Fruit fly (Drosophila melanogaster) S2 (cell line): ENCODE data around the gene CG17198.

ENCODE experiments used
- CG8478 ChIP-seq: fragments of >200 bp; optimal IDR thresholded peaks from 2 replicates; lab custom pipeline; 2018
- CTCF ChIP-seq, 2 experiments: fragments of >200 bp; optimal IDR thresholded peaks; 2 replicates each; lab custom pipeline; 2018

DNA sequence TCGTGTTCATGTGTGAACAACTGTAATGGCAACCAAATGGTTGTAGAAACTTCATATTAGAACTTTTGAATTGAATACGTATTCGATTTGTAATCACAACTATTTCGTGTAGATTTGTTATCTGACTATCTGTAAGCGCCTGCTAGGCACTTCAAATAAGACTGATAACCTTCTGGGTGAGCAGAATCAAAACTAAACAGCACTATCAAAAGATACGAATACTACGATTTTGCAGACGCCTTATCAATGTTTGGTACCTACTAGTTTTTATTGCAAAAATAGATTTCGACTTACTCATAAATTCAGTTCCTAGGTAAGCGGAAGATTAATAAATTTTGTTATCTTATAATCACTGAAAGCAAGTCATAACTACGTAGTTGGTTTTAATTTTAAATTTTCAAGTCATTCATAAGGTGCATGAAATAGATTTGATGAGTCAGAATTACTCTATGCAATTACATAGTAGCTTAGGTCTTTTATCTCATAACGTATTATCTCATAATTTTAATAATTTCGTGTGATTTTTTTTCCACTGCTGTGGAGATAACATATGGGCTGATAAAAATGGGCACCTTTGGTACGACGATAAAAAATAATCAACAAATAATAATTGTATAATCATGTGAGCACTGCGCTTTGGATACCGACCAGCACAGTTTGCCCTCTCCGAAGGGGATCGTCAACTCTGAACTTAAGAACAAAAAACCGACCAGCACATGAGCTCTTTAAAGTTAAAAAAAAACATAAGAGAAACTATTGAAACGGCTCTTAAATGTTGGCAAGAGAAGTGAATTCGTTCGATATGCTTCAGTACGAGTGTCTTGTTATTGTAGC, 40.0 kb downstream of the CG17198 start:
- TF ChIP-seq CG8478 (no peak), CTCF (optimal IDR thresholded peaks at IDR 0.05; lab: Kevin White, UChicago) (no peak)
